Fruit fly (Drosophila melanogaster): ENCODE results near the gene Mdh2.

Mdh2 gene

dm6 chr3R:18220211-18220749 is 5.9 kb upstream of the Mdh2 start, which contains the start of the genes CG7988 and CG7183:
Gene CG7988 (plus strand): TSS chr3R:18220526.
Gene CG7183 (minus strand): TSS chr3R:18220699.
- TF ChIP-seq noc (tag; optimal IDR thresholded peaks at IDR 0.05), result peak; percentile 92

- peak; percentile 54 for TF ChIP-seq noc (tag; optimal IDR thresholded peaks at IDR 0.05)
Measured at dm6 chr3R:18223434-18223833, 2.8 kb upstream of the Mdh2 start, which contains the start of the genes mTerf5 and Non3. Gene mTerf5 (minus strand): TSS chr3R:18223682. Gene Non3 (plus strand): TSS chr3R:18223722.

DNA sequence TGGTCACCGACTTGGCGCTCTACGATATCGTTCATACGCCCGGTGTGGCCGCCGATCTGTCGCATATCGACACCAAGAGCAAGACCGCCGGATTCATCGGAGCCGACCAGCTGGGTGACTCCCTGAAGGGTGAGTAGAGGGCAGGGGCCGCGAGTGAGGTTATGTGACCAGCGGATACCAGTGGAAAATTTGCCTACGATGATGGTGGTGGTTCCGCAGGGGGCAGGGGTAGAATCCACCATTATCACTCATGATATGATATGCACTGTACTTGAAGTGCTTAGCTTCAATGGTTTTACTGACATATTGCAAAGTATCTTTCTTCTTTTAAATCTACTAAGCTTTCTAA is 587 bp downstream of the Mdh2 start:
- no peak for TF ChIP-seq noc (tag; optimal IDR thresholded peaks at IDR 0.05)

DNA sequence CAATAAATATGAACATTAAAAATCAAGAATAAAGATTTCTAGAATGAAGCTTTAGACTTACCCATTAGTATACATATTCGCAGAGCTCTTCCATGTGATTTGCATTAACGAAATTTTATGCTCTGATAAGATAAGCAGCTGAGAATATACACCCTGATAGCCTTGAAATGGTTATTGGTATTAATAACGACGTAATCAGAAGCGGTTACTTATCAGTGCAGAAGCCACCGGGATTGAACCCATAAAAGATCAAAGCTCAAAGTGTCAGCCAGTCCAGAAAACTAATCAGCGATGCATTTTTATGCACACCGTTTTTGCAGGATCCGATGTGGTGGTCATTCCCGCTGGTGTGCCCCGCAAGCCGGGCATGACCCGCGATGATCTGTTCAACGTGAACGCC is 1.2 kb downstream of the Mdh2 start:
- no peak for TF ChIP-seq noc (tag; optimal IDR thresholded peaks at IDR 0.05)

- no peak for TF ChIP-seq noc (tag; optimal IDR thresholded peaks at IDR 0.05)
Measured at dm6 chr3R:18228713-18229222, 2.6 kb downstream of the Mdh2 start.

DNA sequence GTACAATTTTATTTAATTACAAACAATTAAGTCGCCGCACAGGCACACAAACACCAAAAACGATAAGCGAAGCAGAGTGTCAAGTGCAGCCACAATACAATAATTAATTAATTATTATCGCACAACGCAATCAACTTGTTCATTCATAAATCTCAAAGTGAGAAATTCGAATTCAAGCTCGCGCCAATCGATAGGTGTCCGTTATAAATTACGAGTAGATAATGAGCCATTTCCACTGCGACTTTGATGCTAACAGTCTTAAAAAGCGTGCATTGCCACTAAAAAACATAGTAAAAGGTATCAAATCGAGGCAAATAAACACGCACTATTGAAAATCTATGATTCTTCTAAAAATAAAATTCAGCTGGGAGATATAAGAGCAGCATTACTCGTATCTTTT is 4.0 kb downstream of the Mdh2 start:
- TF ChIP-seq noc (tag; optimal IDR thresholded peaks at IDR 0.05), result no peak

dm6 chr3R:18232187-18232586 is 6.0 kb downstream of the Mdh2 start:
- no peak for TF ChIP-seq noc (tag; optimal IDR thresholded peaks at IDR 0.05)

dm6 chr3R:18234699-18235257 is 8.6 kb downstream of the Mdh2 start:
- TF ChIP-seq noc (tag; optimal IDR thresholded peaks at IDR 0.05), result no peak

dm6 chr3R:18235879-18236278 is 9.7 kb downstream of the Mdh2 start, which contains the start of gene repo:
Gene repo (plus strand): TSS chr3R:18236192.
- no peak for TF ChIP-seq noc (tag; optimal IDR thresholded peaks at IDR 0.05)

DNA sequence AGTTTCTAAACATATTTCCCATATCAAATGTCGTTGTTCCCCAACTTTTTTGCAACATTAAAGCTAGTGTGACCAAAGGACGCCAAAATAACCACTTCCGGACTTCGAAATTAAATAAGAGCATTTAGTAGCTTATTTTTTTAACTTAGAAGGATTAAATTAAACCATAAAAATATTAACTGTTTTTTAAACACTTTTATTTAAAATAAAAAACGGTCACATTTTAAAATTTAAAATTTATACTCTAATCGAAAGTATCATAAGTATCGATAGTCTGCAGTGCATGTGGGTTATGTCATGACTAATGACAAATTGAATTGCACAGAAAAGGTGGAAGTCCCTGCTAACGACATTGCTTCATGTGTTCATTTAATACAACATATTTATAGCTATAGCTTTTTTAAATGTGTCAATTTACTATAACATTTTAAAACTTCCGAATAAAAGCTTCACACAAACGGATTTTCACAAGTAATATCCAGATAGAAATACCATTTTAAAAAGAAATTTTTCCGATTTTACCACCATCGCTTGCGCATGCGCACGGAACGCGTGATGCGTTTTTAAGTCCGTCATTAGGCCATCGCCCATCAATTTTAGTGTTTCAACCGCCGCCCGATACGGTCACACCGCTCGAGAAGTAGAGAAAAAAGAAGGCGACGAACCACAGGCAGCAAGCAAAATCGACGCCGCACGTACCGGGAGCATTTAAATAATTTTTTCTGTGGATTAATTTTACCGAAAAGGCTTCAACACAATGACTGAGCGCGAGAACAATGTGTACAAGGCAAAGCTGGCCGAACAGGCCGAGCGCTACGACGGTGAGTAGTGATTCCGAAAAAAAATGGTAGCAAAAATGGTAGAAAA is 16.1 kb downstream of the Mdh2 start, which contains the start of the genes CG7156 and 14-3-3epsilon:
TSS of gene CG7156 (minus strand) at position 71 of the 867 bp plus-strand sequence.
TSS of gene 14-3-3epsilon (plus strand) at position 443 of the 867 bp plus-strand sequence.
- peak; percentile 34 for TF ChIP-seq noc (tag; optimal IDR thresholded peaks at IDR 0.05)

DNA sequence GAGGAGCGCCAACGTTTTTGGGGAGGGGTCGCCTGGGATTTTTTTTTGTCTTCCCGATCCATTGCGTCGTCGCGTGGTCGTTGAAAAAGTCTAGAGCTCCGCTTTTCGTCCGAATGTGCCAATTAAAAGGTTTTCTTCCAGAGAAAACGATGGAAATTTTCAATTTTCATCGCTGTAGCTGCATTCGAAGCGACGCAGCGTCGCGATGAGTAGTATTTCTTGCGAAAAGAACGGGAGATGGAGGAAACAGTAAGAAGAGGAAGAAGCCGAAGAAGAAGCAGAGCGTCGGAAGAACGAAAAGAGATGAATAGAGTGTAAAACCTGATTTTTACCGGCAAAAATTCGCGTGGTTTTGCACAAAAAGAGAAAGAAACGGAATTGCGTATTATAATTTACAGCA is 16.8 kb downstream of the Mdh2 start:
- no peak for TF ChIP-seq noc (tag; optimal IDR thresholded peaks at IDR 0.05)

dm6 chr3R:18243718-18244170 is 17.5 kb downstream of the Mdh2 start:
- TF ChIP-seq noc (tag; optimal IDR thresholded peaks at IDR 0.05), result peak; percentile 4

dm6 chr3R:18244171-18245043 is 18.2 kb downstream of the Mdh2 start:
- TF ChIP-seq noc (tag; optimal IDR thresholded peaks at IDR 0.05), result peak; percentile 70

- no peak for TF ChIP-seq noc (tag; optimal IDR thresholded peaks at IDR 0.05)
Measured at dm6 chr3R:18245044-18245596, 18.9 kb downstream of the Mdh2 start.

DNA sequence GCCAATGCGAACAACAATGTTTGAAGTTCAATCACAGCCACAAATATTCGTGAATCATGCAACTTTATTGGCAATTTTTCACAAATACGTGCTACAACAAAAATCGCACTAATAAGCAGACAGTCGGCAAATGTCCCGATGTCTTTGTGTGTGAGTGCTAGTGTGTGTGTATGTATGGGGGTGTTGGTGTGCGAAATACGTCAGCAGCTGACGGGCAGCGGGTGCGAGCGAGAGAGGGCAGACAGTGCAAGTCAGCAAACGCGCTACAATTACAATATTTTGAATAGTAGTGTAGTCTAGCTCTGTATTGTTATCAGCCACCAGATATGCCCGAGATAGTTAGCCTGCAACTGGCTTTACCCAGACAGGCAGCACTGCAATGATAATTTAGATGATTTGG is 19.8 kb downstream of the Mdh2 start:
- TF ChIP-seq noc (tag; optimal IDR thresholded peaks at IDR 0.05), result no peak
